Fruit fly (Drosophila melanogaster) ovary, adult (tissue): ENCODE data around the gene Pli.

ENCODE experiments used
- CG17801 ChIP-seq: fragments of 200-800 bp; optimal IDR thresholded peaks from 2 replicates; lab custom pipeline; 2019; ENCODE audit warnings: missing biosample characterization, mild to moderate bottlenecking, missing genetic modification characterization, moderate library complexity; ENCODE audit not compliant: partially characterized antibody

The Pli gene

dm6 chr3R:23888273-23889220 is 1.3 kb downstream of the Pli start:
- peak; percentile 36 for TF ChIP-seq CG17801 (GFP tag; lab: Kevin White, UChicago)

- no peak for TF ChIP-seq CG17801 (GFP tag; lab: Kevin White, UChicago)
Observed at dm6 chr3R:23887572-23887971, 2.3 kb downstream of the Pli start.

- peak; percentile 98 for TF ChIP-seq CG17801 (GFP tag; lab: Kevin White, UChicago)
Observed at dm6 chr3R:23887096-23887421, 2.8 kb downstream of the Pli start.

- TF ChIP-seq CG17801 (GFP tag; lab: Kevin White, UChicago) = peak; percentile 92
Observed at dm6 chr3R:23886270-23887095, 3.4 kb downstream of the Pli start.

- no peak for TF ChIP-seq CG17801 (GFP tag; lab: Kevin White, UChicago)
Observed at dm6 chr3R:23885660-23886059, 4.2 kb downstream of the Pli start.

dm6 chr3R:23885182-23885581 is 4.7 kb downstream of the Pli start:
- TF ChIP-seq CG17801 (GFP tag; lab: Kevin White, UChicago) = no peak

- TF ChIP-seq CG17801 (GFP tag; lab: Kevin White, UChicago) = no peak
Observed at dm6 chr3R:23884088-23884727, 5.6 kb downstream of the Pli start.

dm6 chr3R:23880280-23880679 is 9.6 kb downstream of the Pli start:
- TF ChIP-seq CG17801 (GFP tag; lab: Kevin White, UChicago) = no peak

- TF ChIP-seq CG17801 (GFP tag; lab: Kevin White, UChicago) = no peak
Observed at dm6 chr3R:23878318-23878799, 11.5 kb downstream of the Pli start.

- no peak for TF ChIP-seq CG17801 (GFP tag; lab: Kevin White, UChicago)
Observed at dm6 chr3R:23877606-23878317, 12.1 kb downstream of the Pli start.

dm6 chr3R:23876699-23877098 is 13.2 kb downstream of the Pli start:
- no peak for TF ChIP-seq CG17801 (GFP tag; lab: Kevin White, UChicago)

dm6 chr3R:23874752-23875151 is 15.1 kb downstream of the Pli start:
- no peak for TF ChIP-seq CG17801 (GFP tag; lab: Kevin White, UChicago)

- TF ChIP-seq CG17801 (GFP tag; lab: Kevin White, UChicago) = no peak
Observed at dm6 chr3R:23874198-23874597, 15.7 kb downstream of the Pli start.

dm6 chr3R:23872606-23873192 is 17.2 kb downstream of the Pli start:
- no peak for TF ChIP-seq CG17801 (GFP tag; lab: Kevin White, UChicago)
